Fruit fly (Drosophila melanogaster) whole organism, embryonic: ENCODE results near the gene CG1909.

Experiments
- Bdp1 ChIP-seq: fragments of 200-800 bp; sonication (Bioruptor generic); optimal IDR thresholded peaks from 3 replicates; lab custom pipeline; 2016; ENCODE audit warnings: missing biosample characterization, missing genetic modification characterization
- Blimp-1 ChIP-seq: fragments of 200-800 bp; sonication (Bioruptor generic); optimal IDR thresholded peaks from 3 replicates; lab custom pipeline; 2018; ENCODE audit warnings: missing biosample characterization, missing genetic modification characterization, mild to moderate bottlenecking, moderate library complexity, missing genetic modification reagents
- Bteb2 ChIP-seq: fragments of 200-800 bp; sonication (Bioruptor generic); optimal IDR thresholded peaks from 2 replicates; lab custom pipeline; 2016; ENCODE audit warnings: missing biosample characterization, missing genetic modification characterization
- CG10565 ChIP-seq: fragments of 200-800 bp; sonication (Bioruptor generic); optimal IDR thresholded peaks from 3 replicates; lab custom pipeline; 2016; ENCODE audit warnings: missing biosample characterization, mild to moderate bottlenecking, missing genetic modification characterization
- CG11723 ChIP-seq: fragments of 200-800 bp; sonication (Bioruptor generic); optimal IDR thresholded peaks from 2 replicates; lab custom pipeline; 2017; ENCODE audit warnings: missing biosample characterization, mild to moderate bottlenecking, missing genetic modification characterization
- CG12219 ChIP-seq: fragments of 200-800 bp; sonication (Bioruptor generic); optimal IDR thresholded peaks from 3 replicates; lab custom pipeline; 2018; ENCODE audit warnings: missing biosample characterization, mild to moderate bottlenecking, missing genetic modification characterization
- CG12659 ChIP-seq: fragments of 200-800 bp; sonication (Bioruptor generic); optimal IDR thresholded peaks from 3 replicates; lab custom pipeline; 2017; ENCODE audit warnings: mild to moderate bottlenecking, missing biosample characterization, missing genetic modification reagents, missing genetic modification characterization
- CG13296 ChIP-seq: fragments of 200-800 bp; sonication (Bioruptor generic); optimal IDR thresholded peaks from 3 replicates; lab custom pipeline; 2018; ENCODE audit warnings: missing biosample characterization, mild to moderate bottlenecking, missing genetic modification characterization
- CG13894 ChIP-seq: fragments of 200-800 bp; sonication (Bioruptor generic); optimal IDR thresholded peaks from 3 replicates; lab custom pipeline; 2018; ENCODE audit warnings: missing biosample characterization, mild to moderate bottlenecking, missing genetic modification characterization, moderate library complexity
- CG15073 ChIP-seq: fragments of 200-800 bp; sonication (Bioruptor generic); optimal IDR thresholded peaks from 2 replicates; lab custom pipeline; 2016; ENCODE audit warnings: missing biosample characterization, missing genetic modification characterization
- CG15269 ChIP-seq: fragments of 200-800 bp; sonication (Bioruptor generic); optimal IDR thresholded peaks from 2 replicates; lab custom pipeline; 2018; ENCODE audit warnings: missing biosample characterization, mild to moderate bottlenecking, missing genetic modification characterization, moderate library complexity
- CG1603 ChIP-seq: fragments of 200-800 bp; sonication (Bioruptor generic); optimal IDR thresholded peaks from 2 replicates; lab custom pipeline; 2019; ENCODE audit warnings: missing biosample characterization, mild to moderate bottlenecking, missing genetic modification characterization, moderate library complexity
- CG16779 ChIP-seq: fragments of 200-800 bp; sonication (Bioruptor generic); IDR thresholded peaks from 2 replicates; pipeline ENCODE4 v1.3.6; 2022; ENCODE audit warnings: missing biosample characterization, missing genetic modification characterization
- CG17328 ChIP-seq: fragments of 200-800 bp; sonication (Bioruptor generic); IDR thresholded peaks from 2 replicates; pipeline ENCODE4 v1.3.6; 2022; ENCODE audit warnings: missing biosample characterization, missing genetic modification characterization
- CG17802 ChIP-seq: fragments of 200-800 bp; sonication (Bioruptor generic); optimal IDR thresholded peaks from 2 replicates; lab custom pipeline; 2018; ENCODE audit warnings: missing biosample characterization, mild to moderate bottlenecking, missing genetic modification characterization, moderate library complexity
- CG1832 ChIP-seq: fragments of 200-800 bp; sonication (Bioruptor generic); optimal IDR thresholded peaks from 2 replicates; lab custom pipeline; 2017; ENCODE audit warnings: missing biosample characterization, mild to moderate bottlenecking, missing genetic modification characterization, inconsistent platforms
- CG18476 ChIP-seq: fragments of 200-800 bp; sonication (Bioruptor generic); optimal IDR thresholded peaks from 2 replicates; lab custom pipeline; 2016; ENCODE audit warnings: missing biosample characterization, mild to moderate bottlenecking, missing genetic modification characterization
- CG18619 ChIP-seq: fragments of 200-800 bp; sonication (Bioruptor generic); optimal IDR thresholded peaks from 3 replicates; lab custom pipeline; 2017; ENCODE audit warnings: missing biosample characterization, mild to moderate bottlenecking, missing genetic modification characterization
- CG2116 ChIP-seq: fragments of 200-800 bp; sonication (Bioruptor generic); optimal IDR thresholded peaks from 3 replicates; lab custom pipeline; 2018; ENCODE audit warnings: missing biosample characterization, mild to moderate bottlenecking, missing genetic modification characterization
- CG2199 ChIP-seq: fragments of 200-800 bp; sonication (Bioruptor generic); IDR thresholded peaks from 3 replicates; pipeline ENCODE4 v1.3.6; 2022; ENCODE audit warnings: missing biosample characterization, missing genetic modification characterization
- CG30020 ChIP-seq: fragments of 200-800 bp; optimal IDR thresholded peaks from 2 replicates; lab custom pipeline; 2019; ENCODE audit warnings: missing biosample characterization, mild to moderate bottlenecking, missing genetic modification characterization, moderate library complexity
- CG30403 ChIP-seq: fragments of 200-800 bp; sonication (Bioruptor generic); optimal IDR thresholded peaks from 3 replicates; lab custom pipeline; 2016; ENCODE audit warnings: missing biosample characterization, missing genetic modification characterization
- CG32767 ChIP-seq: fragments of 200-800 bp; sonication (Bioruptor generic); IDR thresholded peaks from 2 replicates; pipeline ENCODE4 v1.3.6; 2022; ENCODE audit warnings: missing biosample characterization, missing genetic modification characterization
- CG3847 ChIP-seq: fragments of 200-800 bp; sonication (Bioruptor generic); IDR thresholded peaks from 2 replicates; pipeline ENCODE4 v1.3.6; 2022; ENCODE audit warnings: missing biosample characterization, missing genetic modification characterization
- CG7357 ChIP-seq: fragments of 200-800 bp; sonication (Bioruptor generic); IDR thresholded peaks from 3 replicates; pipeline ENCODE4 v1.3.6; 2022; ENCODE audit warnings: missing biosample characterization, missing genetic modification characterization
- CG8924 ChIP-seq: fragments of 200-800 bp; optimal IDR thresholded peaks from 3 replicates; lab custom pipeline; 2019; ENCODE audit warnings: missing biosample characterization, mild to moderate bottlenecking, missing genetic modification characterization, moderate library complexity
- Dad ChIP-seq: fragments of 200-800 bp; sonication (Bioruptor generic); optimal IDR thresholded peaks from 3 replicates; lab custom pipeline; 2016; ENCODE audit warnings: missing biosample characterization, missing genetic modification characterization
- Gsc ChIP-seq: fragments of 200-800 bp; sonication (Bioruptor generic); IDR thresholded peaks from 2 replicates; pipeline ENCODE4 v1.3.6; 2022; ENCODE audit warnings: missing biosample characterization, missing genetic modification characterization
- HLHmδ ChIP-seq: fragments of 200-800 bp; sonication (Bioruptor generic); optimal IDR thresholded peaks from 2 replicates; lab custom pipeline; 2018; ENCODE audit warnings: missing biosample characterization, mild to moderate bottlenecking, missing genetic modification characterization, moderate library complexity
- HmgD ChIP-seq: fragments of 200-800 bp; sonication (Bioruptor generic); optimal IDR thresholded peaks from 3 replicates; lab custom pipeline; 2016; ENCODE audit warnings: missing biosample characterization, missing genetic modification characterization
- Myb ChIP-seq: fragments of 200-800 bp; sonication (Bioruptor generic); optimal IDR thresholded peaks from 2 replicates; lab custom pipeline; 2016; ENCODE audit warnings: missing biosample characterization, missing genetic modification characterization
- Nf-YB ChIP-seq: fragments of 200-800 bp; sonication (Bioruptor generic); optimal IDR thresholded peaks from 3 replicates; lab custom pipeline; 2019; ENCODE audit warnings: missing biosample characterization, mild to moderate bottlenecking, missing genetic modification characterization, moderate library complexity
- Rx ChIP-seq: fragments of 200-800 bp; sonication (Bioruptor generic); IDR thresholded peaks from 2 replicates; pipeline ENCODE4 v1.3.6; 2022; ENCODE audit warnings: missing biosample characterization, missing genetic modification characterization
- bbx ChIP-seq: fragments of 200-800 bp; sonication (Bioruptor generic); IDR thresholded peaks from 2 replicates; pipeline ENCODE4 v1.3.6; 2022; ENCODE audit warnings: missing biosample characterization, missing genetic modification characterization; ENCODE audit not compliant: partially characterized antibody
- chinmo ChIP-seq: fragments of 200-800 bp; sonication (Bioruptor generic); IDR thresholded peaks from 4 replicates; pipeline ENCODE4 v1.3.6; 2022; ENCODE audit warnings: missing biosample characterization, missing genetic modification characterization; ENCODE audit not compliant: partially characterized antibody
- dmrt99B ChIP-seq: fragments of 200-800 bp; sonication (Bioruptor generic); optimal IDR thresholded peaks from 2 replicates; lab custom pipeline; 2018; ENCODE audit warnings: missing biosample characterization, mild to moderate bottlenecking, missing genetic modification characterization, moderate library complexity
- en ChIP-seq: fragments of 200-800 bp; sonication (Bioruptor generic); optimal IDR thresholded peaks from 2 replicates; lab custom pipeline; 2016; ENCODE audit warnings: missing biosample characterization, missing genetic modification characterization
- ewg ChIP-seq: fragments of 200-800 bp; sonication (Bioruptor generic); optimal IDR thresholded peaks from 3 replicates; lab custom pipeline; 2017; ENCODE audit warnings: mild to moderate bottlenecking, missing biosample characterization, missing genetic modification reagents, missing genetic modification characterization
- jing ChIP-seq: fragments of 200-800 bp; sonication (Bioruptor generic); optimal IDR thresholded peaks from 2 replicates; lab custom pipeline; 2018; ENCODE audit warnings: missing biosample characterization, mild to moderate bottlenecking, missing genetic modification characterization
- nerfin-1 ChIP-seq: fragments of 200-800 bp; sonication (Bioruptor generic); optimal IDR thresholded peaks from 3 replicates; lab custom pipeline; 2019; ENCODE audit warnings: missing biosample characterization, mild to moderate bottlenecking, missing genetic modification characterization, moderate library complexity
- onecut ChIP-seq: fragments of 200-800 bp; sonication (Bioruptor generic); IDR thresholded peaks from 2 replicates; pipeline ENCODE4 v1.3.6; 2022; ENCODE audit warnings: missing biosample characterization, missing genetic modification characterization
- pfk ChIP-seq: fragments of 200-800 bp; sonication (Bioruptor generic); optimal IDR thresholded peaks from 2 replicates; lab custom pipeline; 2018; ENCODE audit warnings: missing biosample characterization, mild to moderate bottlenecking, missing genetic modification characterization, moderate library complexity
- phol ChIP-seq: fragments of 200-800 bp; sonication (Bioruptor generic); optimal IDR thresholded peaks from 3 replicates; lab custom pipeline; 2018; ENCODE audit warnings: missing biosample characterization, mild to moderate bottlenecking, missing genetic modification characterization, moderate library complexity
- pros ChIP-seq: fragments of 200-800 bp; sonication (Bioruptor generic); optimal IDR thresholded peaks from 3 replicates; lab custom pipeline; 2019; ENCODE audit warnings: missing biosample characterization, mild to moderate bottlenecking, missing genetic modification characterization, moderate library complexity
- pzg ChIP-seq: fragments of 200-800 bp; sonication (Bioruptor generic); optimal IDR thresholded peaks from 3 replicates; lab custom pipeline; 2018; ENCODE audit warnings: missing biosample characterization, mild to moderate bottlenecking, missing genetic modification characterization, moderate library complexity
- sd ChIP-seq: fragments of 200-800 bp; sonication (Bioruptor generic); optimal IDR thresholded peaks from 3 replicates; lab custom pipeline; 2018; ENCODE audit warnings: missing biosample characterization, mild to moderate bottlenecking, missing genetic modification characterization, moderate library complexity
- seq ChIP-seq: fragments of 200-800 bp; sonication (Bioruptor generic); IDR thresholded peaks from 2 replicates; pipeline ENCODE4 v1.3.6; 2022; ENCODE audit warnings: missing biosample characterization, missing genetic modification characterization
- slbo ChIP-seq: fragments of 200-800 bp; sonication (Bioruptor generic); IDR thresholded peaks from 2 replicates; pipeline ENCODE4 v1.3.6; 2022; ENCODE audit warnings: missing biosample characterization, missing genetic modification characterization

The CG1909 gene

dm6 chr4:588514-588913 lies 5.6 kb downstream of the CG1909 start (continued):
- TF ChIP-seq chinmo (GFP tag; lab: Robert Waterston, UW) (no peak), CG15269 (tag; lab: Kevin White, UChicago) (no peak), HLHmδ (GFP tag; lab: Kevin White, UChicago) (no peak), Blimp-1 (GFP tag; lab: Kevin White, UChicago) (peak; percentile 90), CG10565 (GFP tag; lab: Kevin White, UChicago) (no peak), CG2116 (GFP tag; lab: Kevin White, UChicago) (no peak), CG16779 (no peak), CG18619 (GFP tag; lab: Kevin White, UChicago) (no peak), phol (tag; lab: Kevin White, UChicago) (no peak), en (GFP tag; lab: Kevin White, UChicago) (no peak), onecut (peak; percentile 39; the same call in 1 of the 2 replicates), CG3847 (GFP tag; lab: Robert Waterston, UW) (no peak), CG15073 (GFP tag; lab: Kevin White, UChicago) (no peak), Gsc (no peak), CG17328 (GFP tag; lab: Robert Waterston, UW) (no peak)

DNA sequence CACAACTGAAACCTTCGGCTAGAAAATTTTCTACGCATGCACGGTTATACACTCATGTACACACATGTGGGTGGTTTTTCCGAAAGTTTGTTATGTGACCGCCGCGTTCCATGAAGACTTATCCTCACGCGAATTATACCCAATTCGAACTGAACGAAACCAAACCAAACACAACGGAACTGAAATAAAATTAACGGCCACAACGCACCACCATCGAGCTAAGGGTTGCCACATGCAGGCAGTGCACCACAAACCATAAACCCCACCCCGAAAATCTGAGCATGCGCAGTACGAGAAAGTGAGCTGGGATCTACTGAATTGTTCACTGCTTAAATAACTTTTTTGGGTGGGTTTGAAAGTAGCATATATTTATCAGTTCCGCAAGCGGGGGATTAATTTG lies 24.6 kb downstream of the CG1909 start, which contains the start of gene onecut:
Gene onecut (minus strand): TSS at position 152 of the 400 bp plus-strand sequence.
- TF ChIP-seq dmrt99B (tag; lab: Kevin White, UChicago) (no peak), CG12219 (GFP tag; lab: Kevin White, UChicago) (no peak), CG3847 (GFP tag; lab: Robert Waterston, UW) (no peak), CG1832 (no peak), slbo (GFP tag; lab: Robert Waterston, UW) (no peak), CG2199 (GFP tag; lab: Robert Waterston, UW) (0 out of 3 replicates have a peak, but pooled peaks have one; percentile 77), CG32767 (peak; percentile 15; the same call in 1 of the 2 replicates), CG30403 (GFP tag; lab: Kevin White, UChicago) (no peak), sd (tag; lab: Kevin White, UChicago) (no peak), CG7357 (GFP tag; lab: Robert Waterston, UW) (peak; percentile 57; the same call in 1 of the 3 replicates), CG1603 (tag; lab: Kevin White, UChicago) (peak; percentile 69), Myb (GFP tag; lab: Kevin White, UChicago) (peak; percentile 25), CG12659 (GFP tag; lab: Kevin White, UChicago) (peak; percentile 6), pfk (GFP tag; lab: Kevin White, UChicago) (peak; percentile 58), CG30020 (tag; lab: Kevin White, UChicago) (peak; percentile 89), jing (no peak), CG11723 (GFP tag; lab: Kevin White, UChicago) (peak; percentile 27), Rx (no peak), CG10565 (GFP tag; lab: Kevin White, UChicago) (no peak), nerfin-1 (tag; lab: Kevin White, UChicago) (peak; percentile 45), CG13894 (tag; lab: Kevin White, UChicago) (peak; percentile 56), Bdp1 (GFP tag; lab: Kevin White, UChicago) (no peak), CG13296 (GFP tag; lab: Kevin White, UChicago) (no peak), CG8924 (tag; lab: Kevin White, UChicago) (peak; percentile 6), Nf-YB (no peak), pzg (GFP tag; lab: Kevin White, UChicago) (peak; percentile 34), pros (peak; percentile 23), HmgD (peak; percentile 10), ewg (GFP tag; lab: Kevin White, UChicago) (peak; percentile 93), CG18476 (GFP tag; lab: Kevin White, UChicago) (no peak), seq (GFP tag; lab: Robert Waterston, UW) (0 out of 2 replicates have a peak, but pooled peaks have one; percentile 29), CG17802 (peak; percentile 78), Dad (GFP tag; lab: Kevin White, UChicago) (no peak), Bteb2 (no peak), bbx (GFP tag; lab: Robert Waterston, UW) (0 out of 2 replicates have a peak, but pooled peaks have one; percentile 26)
